Worm (Caenorhabditis elegans) whole organism, L4/young adult: ENCODE results near the gene clh-2.

Experiments used
- W03F9.2 ChIP-seq: fragments of 150-350 bp; optimal IDR thresholded peaks from 2 replicates; lab custom pipeline; 2014; ENCODE audit warnings: missing biosample characterization, missing genetic modification characterization
- dao-5 ChIP-seq: sonication (generic microtip); optimal IDR thresholded peaks from 2 replicates; lab custom pipeline; 2016; ENCODE audit warnings: missing genotype, missing genetic modification characterization, moderate library complexity, missing compliant biosample characterization

DNA sequence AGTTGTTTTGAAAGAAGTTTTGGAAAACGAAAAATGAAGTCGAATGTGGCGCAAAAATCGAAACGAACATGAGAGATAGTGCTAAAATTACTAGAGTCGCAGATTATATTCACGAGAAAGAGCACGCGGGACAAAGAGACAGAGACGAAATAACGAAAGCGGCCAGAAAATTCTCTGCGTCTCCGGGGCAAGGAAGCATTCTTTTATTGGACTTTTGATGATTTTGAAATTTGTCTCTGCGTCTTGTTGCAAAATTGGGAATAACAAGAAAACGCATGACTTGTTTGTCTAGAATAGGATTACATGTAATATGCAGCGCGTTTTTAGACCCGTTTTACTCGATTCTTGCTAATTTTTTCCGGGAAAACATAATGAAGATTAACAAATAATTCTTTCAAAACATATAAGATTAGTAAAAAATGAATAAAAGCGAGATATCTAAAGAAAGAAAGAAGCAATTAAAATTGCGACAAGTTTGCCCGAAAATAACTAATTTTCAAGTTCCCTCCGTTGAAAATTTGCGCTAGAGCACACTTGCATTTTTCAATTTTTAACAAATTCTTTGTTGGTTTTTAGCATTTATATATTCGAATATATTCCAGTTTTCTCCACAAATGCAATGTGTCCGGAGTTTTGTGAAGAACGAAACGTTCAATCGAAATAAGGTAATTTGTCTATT lies 3.7 kb upstream of the clh-2 start, which contains the start of the genes B0491.6 and pigm-1:
- TF ChIP-seq W03F9.2 (tag; lab: Kevin White, UChicago) (peak; percentile 20), dao-5 (tag; lab: Kevin White, UChicago) (no peak)
